Fruit fly (Drosophila melanogaster) whole organism: Measurements from ENCODE around the gene Coq5.

Source experiments
- CG8478 ChIP-seq: fragments of >200 bp; optimal IDR thresholded peaks from 2 replicates; lab custom pipeline; 2018; ENCODE audit warnings: inconsistent platforms
- Dll ChIP-seq: fragments of >200 bp; optimal IDR thresholded peaks from 2 replicates; lab custom pipeline; 2017
- EcR ChIP-seq, 2 experiments: fragments of >200 bp; optimal IDR thresholded peaks; 2 replicates each; lab custom pipeline; 2017; ENCODE audit warnings: missing biosample characterization in 2 of 2, missing genetic modification characterization in 2 of 2, missing genetic modification reagents in 2 of 2
- pan ChIP-seq: fragments of >200 bp; optimal IDR thresholded peaks from 2 replicates; lab custom pipeline; 2017
- psq ChIP-seq: fragments of >200 bp; optimal IDR thresholded peaks from 2 replicates; lab custom pipeline; 2017
- usp ChIP-seq: fragments of >200 bp; optimal IDR thresholded peaks from 2 replicates; lab custom pipeline; 2017; ENCODE audit warnings: missing biosample characterization, missing genetic modification characterization, mixed read lengths

Coq5 gene

dm6 chrX:13159481-13159880 is 34.9 kb downstream of the Coq5 start, which contains the start of the genes Bap60 and CG12096:
Gene Bap60 (minus strand): TSS chrX:13159508.
Gene CG12096 (plus strand): TSS chrX:13159604.
- TF ChIP-seq usp (no peak), CG8478 (lab: Kevin White, UChicago) (no peak), Dll (lab: Kevin White, UChicago) (no peak), pan (lab: Kevin White, UChicago) (no peak), EcR (GFP tag; optimal IDR thresholded peaks at IDR 0.05; lab: Kevin White, UChicago) (no peak), psq (lab: Kevin White, UChicago) (no peak)

DNA sequence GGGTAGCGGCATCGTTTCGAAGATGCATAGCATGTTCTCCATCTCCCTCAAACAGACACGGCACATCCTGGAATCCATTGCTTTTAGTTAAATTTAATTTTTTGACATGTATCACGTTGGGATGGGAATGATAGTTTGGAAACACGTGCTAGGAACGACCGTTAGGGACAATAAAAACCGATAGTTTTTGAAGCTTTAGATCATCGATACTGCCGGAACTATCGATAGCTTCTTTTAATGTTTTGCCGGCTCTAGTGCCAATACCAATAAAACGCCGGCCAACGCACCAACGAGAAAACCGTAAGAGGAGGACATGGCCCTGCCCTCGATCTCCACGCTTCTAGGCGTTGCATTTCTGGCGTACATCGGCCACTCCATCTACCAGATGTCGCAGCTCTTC is 39.6 kb downstream of the Coq5 start, which contains the start of the genes CG4318 and CG4332:
Gene CG4318, minus strand, starts transcription at position 142 of the 400 bp plus-strand sequence.
Gene CG4332, plus strand, starts transcription at position 256 of the 400 bp plus-strand sequence.
- TF ChIP-seq usp, result no peak
- TF ChIP-seq pan (lab: Kevin White, UChicago), result no peak
- TF ChIP-seq Dll (lab: Kevin White, UChicago), result no peak
- TF ChIP-seq psq (lab: Kevin White, UChicago), result no peak
- no peak for TF ChIP-seq EcR (GFP tag; optimal IDR thresholded peaks at IDR 0.05; lab: Kevin White, UChicago)
- no peak for TF ChIP-seq CG8478 (lab: Kevin White, UChicago)

DNA sequence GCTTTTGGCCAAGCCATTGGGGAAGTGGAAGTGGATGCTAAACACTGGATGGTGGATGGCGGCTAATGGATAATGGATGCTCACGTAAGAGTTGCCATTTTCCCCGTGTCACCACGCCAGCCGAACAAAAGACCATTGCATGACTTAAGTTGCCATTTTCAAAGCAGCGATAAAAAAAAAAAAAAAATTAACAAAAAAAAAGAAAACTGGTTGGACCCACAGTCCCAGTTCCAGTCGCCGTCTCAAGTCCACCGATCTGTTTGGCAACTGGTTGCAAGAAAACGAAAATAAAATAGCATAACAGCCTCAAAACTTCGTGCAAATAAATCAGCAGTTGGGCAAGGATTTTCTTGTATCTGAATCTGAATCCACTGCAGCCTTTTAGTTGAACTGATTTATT is 45.3 kb downstream of the Coq5 start:
- TF ChIP-seq usp, result no peak

DNA sequence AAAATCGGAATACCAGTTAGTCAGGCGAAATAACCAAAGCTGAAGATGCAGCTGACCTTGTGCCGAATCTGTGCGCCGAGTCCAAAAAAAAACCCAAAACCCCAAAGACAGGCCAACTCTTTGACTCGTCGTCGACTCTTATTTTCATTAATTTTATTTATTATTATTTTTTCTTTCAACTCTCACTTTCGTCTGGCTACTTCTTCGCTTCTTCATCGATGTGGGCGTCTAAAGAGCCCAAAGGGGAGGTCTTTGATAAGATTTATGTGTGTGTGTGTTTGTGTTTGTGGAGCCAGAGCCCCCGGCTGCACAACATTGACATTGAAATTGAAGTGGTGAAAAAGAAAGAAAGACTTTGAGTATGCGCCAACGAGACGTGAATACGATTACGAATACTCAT is 48.5 kb downstream of the Coq5 start:
- TF ChIP-seq CG8478 (lab: Kevin White, UChicago) (no peak), usp (no peak), pan (lab: Kevin White, UChicago) (no peak), psq (lab: Kevin White, UChicago) (no peak), EcR (GFP tag; optimal IDR thresholded peaks at IDR 0.05; lab: Kevin White, UChicago) (no peak)

- TF ChIP-seq Dll (lab: Kevin White, UChicago), result no peak
- TF ChIP-seq CG8478 (lab: Kevin White, UChicago), result no peak
- TF ChIP-seq psq (lab: Kevin White, UChicago), result no peak
- no peak for TF ChIP-seq EcR (GFP tag; optimal IDR thresholded peaks at IDR 0.05; lab: Kevin White, UChicago)
- no peak for TF ChIP-seq usp
- no peak for TF ChIP-seq pan (lab: Kevin White, UChicago)
Observed at dm6 chrX:13143100-13143499, 51.3 kb downstream of the Coq5 start.
